Worm (Caenorhabditis elegans): ENCODE data around the gene dif-1.

dif-1 gene

ce11 chrIV:7585273-7585882 lies 32.6 kb upstream of the dif-1 start:
- TF ChIP-seq egl-18 (GFP tag; IDR thresholded peaks at IDR 0.05) = 0 out of 2 replicates have a peak, but pooled peaks have one; percentile 26
- TF ChIP-seq lag-1 (GFP tag; IDR thresholded peaks at IDR 0.05) = no peak
- no peak for TF ChIP-seq rpc-1 (optimal IDR thresholded peaks at IDR 0.05)
- TF ChIP-seq rpc-1 (tag; optimal IDR thresholded peaks at IDR 0.05) = no peak

ce11 chrIV:7580062-7580614 lies 27.3 kb upstream of the dif-1 start, which contains the start of the genes cec-5 and nol-10:
TSS of gene cec-5 (minus strand) at chrIV:7580112.
TSS of gene nol-10 (plus strand) at chrIV:7580597.
- peak; percentile 12 for TF ChIP-seq T07F8.4 (tag; optimal IDR thresholded peaks at IDR 0.05)
- no peak for TF ChIP-seq somi-1 (GFP tag; optimal IDR thresholded peaks at IDR 0.05)
- TF ChIP-seq him-1 (tag; optimal IDR thresholded peaks at IDR 0.05) = peak; percentile 45
- TF ChIP-seq madf-8 (GFP tag; conservative IDR thresholded peaks at IDR 0.05) = peak; percentile 41
- TF ChIP-seq hsf-1 (GFP tag; IDR thresholded peaks at IDR 0.05) = 0 out of 2 replicates have a peak, but pooled peaks have one; percentile 26
- no peak for TF ChIP-seq ZK185.1 (tag; optimal IDR thresholded peaks at IDR 0.05; ENCODE audit: poor library complexity, severe bottlenecking)
- peak; percentile 98 for TF ChIP-seq attf-5 (GFP tag; optimal IDR thresholded peaks at IDR 0.05)
- peak; percentile 9 for TF ChIP-seq B0261.1 (tag; optimal IDR thresholded peaks at IDR 0.05)
- peak; percentile 83 for TF ChIP-seq nfyb-1 (GFP tag; IDR thresholded peaks at IDR 0.05)
- TF ChIP-seq mcd-1 (GFP tag; IDR thresholded peaks at IDR 0.05) = peak; percentile 81
- TF ChIP-seq madf-10 (tag; optimal IDR thresholded peaks at IDR 0.05) = peak; percentile 67
- peak; percentile 97 for TF ChIP-seq snpc-1.3 (tag; optimal IDR thresholded peaks at IDR 0.05; ENCODE audit: insufficient read depth)
- peak; percentile 72; the same call in 1 of the 2 replicates for TF ChIP-seq C17E4.6 (GFP tag; IDR thresholded peaks at IDR 0.05)
- TF ChIP-seq cebp-1 (GFP tag; IDR thresholded peaks at IDR 0.05) = no peak
- TF ChIP-seq cebp-1 (tag; optimal IDR thresholded peaks at IDR 0.05) = peak; percentile 80
- peak; percentile 65 for TF ChIP-seq unc-130 (GFP tag; optimal IDR thresholded peaks at IDR 0.05)
- TF ChIP-seq dpl-1 (GFP tag; optimal IDR thresholded peaks at IDR 0.05) = peak; percentile 77
- peak; percentile 24 for TF ChIP-seq hrde-1 (tag; optimal IDR thresholded peaks at IDR 0.05; ENCODE audit: borderline replicate concordance)
- peak; percentile 78 for TF ChIP-seq snpc-1.1 (tag; optimal IDR thresholded peaks at IDR 0.05; ENCODE audit: insufficient read depth)
- no peak for TF ChIP-seq akir-1 (GFP tag; optimal IDR thresholded peaks at IDR 0.05)
- peak; percentile 83 for TF ChIP-seq ceh-100 (GFP tag; IDR thresholded peaks at IDR 0.05)
- no peak for TF ChIP-seq tbx-9 (tag; optimal IDR thresholded peaks at IDR 0.05; ENCODE audit: borderline replicate concordance)
- peak; percentile 62 for TF ChIP-seq lin-40 (tag; optimal IDR thresholded peaks at IDR 0.05)
- TF ChIP-seq hmg-1.2 (GFP tag; IDR thresholded peaks at IDR 0.05) = peak; percentile 89
- peak; percentile 81 for TF ChIP-seq lsl-1 (GFP tag; optimal IDR thresholded peaks at IDR 0.05)
- TF ChIP-seq F23B12.7 (tag; optimal IDR thresholded peaks at IDR 0.05; ENCODE audit: insufficient read depth) = peak; percentile 75
- TF ChIP-seq F52B5.7 (tag; optimal IDR thresholded peaks at IDR 0.05) = no peak
- TF ChIP-seq ceh-27 (GFP tag; optimal IDR thresholded peaks at IDR 0.05) = peak; percentile 90
- TF ChIP-seq rcor-1 (GFP tag; IDR thresholded peaks at IDR 0.05) = no peak; the same call in 1 of the 2 replicates
- peak; percentile 92 for TF ChIP-seq F49E8.2 (tag; optimal IDR thresholded peaks at IDR 0.05; ENCODE audit: insufficient read depth)
- peak; percentile 57; the same call in 1 of the 2 replicates for TF ChIP-seq B0336.3 (GFP tag; IDR thresholded peaks at IDR 0.05)
- TF ChIP-seq tlf-1 (GFP tag; optimal IDR thresholded peaks at IDR 0.05) = peak; percentile 73
- TF ChIP-seq ekl-4 (GFP tag; IDR thresholded peaks at IDR 0.05) = peak; percentile 75
- peak; percentile 94 for TF ChIP-seq snpc-3.4 (tag; optimal IDR thresholded peaks at IDR 0.05)
- TF ChIP-seq K12H6.12 (tag; optimal IDR thresholded peaks at IDR 0.05) = peak; percentile 36
- no peak for TF ChIP-seq nhr-27 (tag; optimal IDR thresholded peaks at IDR 0.05)
- TF ChIP-seq nhr-80 (tag; optimal IDR thresholded peaks at IDR 0.05) = peak; percentile 39
- TF ChIP-seq Y79H2A.3 (GFP tag; conservative IDR thresholded peaks at IDR 0.05) = peak; percentile 66; the same call in 1 of the 2 replicates
- no peak for TF ChIP-seq xnd-1 (tag; optimal IDR thresholded peaks at IDR 0.05)
